Worm (Caenorhabditis elegans) whole organism, L3 larva: ENCODE measurements around the gene M03F4.6.

Experiments used
- jun-1 ChIP-seq: fragments of 150-350 bp; optimal IDR thresholded peaks from 2 replicates; lab custom pipeline; 2014; ENCODE audit warnings: missing biosample characterization, missing genetic modification reagents, missing genetic modification characterization
- nhr-77 ChIP-seq: fragments of 150-350 bp; optimal IDR thresholded peaks from 2 replicates; lab custom pipeline; 2014; ENCODE audit warnings: missing biosample characterization, missing genetic modification characterization

DNA sequence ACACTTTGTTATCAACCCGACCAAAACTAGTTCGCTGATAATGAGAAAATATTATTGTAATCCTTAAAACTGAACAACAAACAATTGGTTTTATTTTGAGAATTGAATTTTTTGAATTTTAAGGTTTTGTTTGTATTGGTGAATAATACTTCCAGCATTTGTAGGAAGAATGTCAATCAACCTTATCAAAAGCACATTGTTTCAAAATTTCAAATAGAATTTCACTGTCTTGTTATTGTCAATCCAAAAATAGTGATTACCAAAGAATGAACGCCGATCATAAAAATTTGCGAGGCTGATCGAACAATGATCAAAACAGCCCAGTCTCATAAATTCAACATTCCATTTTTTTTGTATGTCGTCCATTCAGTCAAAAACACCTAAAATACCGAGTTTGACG lies 5.4 kb upstream of the M03F4.6 start:
- TF ChIP-seq jun-1 (tag; lab: Kevin White, UChicago) (no peak), nhr-77 (tag; lab: Kevin White, UChicago) (no peak)
